Fruit fly (Drosophila melanogaster) whole organism: ENCODE measurements around the gene CG42249.

Experiments used
- CG8478 ChIP-seq: fragments of >200 bp; optimal IDR thresholded peaks from 2 replicates; lab custom pipeline; 2018; ENCODE audit warnings: inconsistent platforms
- Dll ChIP-seq: fragments of >200 bp; optimal IDR thresholded peaks from 2 replicates; lab custom pipeline; 2017
- EcR ChIP-seq, 2 experiments: fragments of >200 bp; optimal IDR thresholded peaks; 2 replicates each; lab custom pipeline; 2017; ENCODE audit warnings: missing biosample characterization in 2 of 2, missing genetic modification characterization in 2 of 2, missing genetic modification reagents in 2 of 2
- pan ChIP-seq: fragments of >200 bp; optimal IDR thresholded peaks from 2 replicates; lab custom pipeline; 2017
- psq ChIP-seq: fragments of >200 bp; optimal IDR thresholded peaks from 2 replicates; lab custom pipeline; 2017
- usp ChIP-seq: fragments of >200 bp; optimal IDR thresholded peaks from 2 replicates; lab custom pipeline; 2017; ENCODE audit warnings: missing biosample characterization, missing genetic modification characterization, mixed read lengths

- TF ChIP-seq psq (lab: Kevin White, UChicago) (no peak), pan (lab: Kevin White, UChicago) (no peak), CG8478 (no peak), Dll (lab: Kevin White, UChicago) (no peak), EcR (GFP tag; optimal IDR thresholded peaks at IDR 0.05; lab: Kevin White, UChicago) (no peak), usp (GFP tag; lab: Kevin White, UChicago) (no peak)
Observed at dm6 chrX:11083007-11083406, 13.1 kb upstream of the CG42249 start.
